Worm (Caenorhabditis elegans) whole organism, mixed stage, embryonic: ENCODE results near the gene ncx-2.

Experiments
- bed-3 ChIP-seq: fragments of 200-800 bp; sonication (Bioruptor generic); optimal IDR thresholded peaks from 3 replicates; lab custom pipeline; 2018; ENCODE audit warnings: mild to moderate bottlenecking, missing genetic modification characterization, moderate library complexity, missing compliant biosample characterization
- blmp-1 ChIP-seq: fragments of 150-350 bp; optimal IDR thresholded peaks from 2 replicates; lab custom pipeline; 2014; ENCODE audit warnings: missing biosample characterization, missing genetic modification characterization
- lin-13 ChIP-seq: fragments of 150-350 bp; optimal IDR thresholded peaks from 2 replicates; lab custom pipeline; 2014; ENCODE audit warnings: missing biosample characterization, missing genetic modification characterization
- sem-2 ChIP-seq: fragments of 200-800 bp; sonication (Bioruptor generic); optimal IDR thresholded peaks from 2 replicates; lab custom pipeline; 2018; ENCODE audit warnings: mild to moderate bottlenecking, missing genetic modification characterization, missing compliant biosample characterization
- snpc-4 ChIP-seq: fragments of 150-350 bp; optimal IDR thresholded peaks from 2 replicates; lab custom pipeline; 2014; ENCODE audit warnings: missing biosample characterization, missing genetic modification characterization
- sptf-1 ChIP-seq: sonication (generic microtip); optimal IDR thresholded peaks from 2 replicates; lab custom pipeline; 2017; ENCODE audit warnings: mild to moderate bottlenecking, missing genetic modification characterization, moderate library complexity, missing compliant biosample characterization

ce11 chrV:5262999-5263398 is 40.5 kb upstream of the ncx-2 start, which contains the start of gene cest-30:
- TF ChIP-seq sem-2 (GFP tag; lab: Kevin White, UChicago) = no peak
- no peak for TF ChIP-seq lin-13 (tag; lab: Kevin White, UChicago)
- TF ChIP-seq snpc-4 (tag; lab: Kevin White, UChicago) = no peak
- TF ChIP-seq bed-3 (GFP tag; lab: Kevin White, UChicago) = no peak
- TF ChIP-seq blmp-1 (tag; lab: Kevin White, UChicago) = no peak
- TF ChIP-seq sptf-1 (tag; lab: Kevin White, UChicago) = no peak
